Fruit fly (Drosophila melanogaster) whole organism, embryonic: ENCODE data around the gene CG7006.

Experiments used
- Abd-B ChIP-seq: fragments of 200-800 bp; sonication (Bioruptor generic); optimal IDR thresholded peaks from 2 replicates; lab custom pipeline; 2018; ENCODE audit warnings: missing biosample characterization, mild to moderate bottlenecking, missing genetic modification characterization, moderate library complexity
- CG10366 ChIP-seq: fragments of 200-800 bp; sonication (Bioruptor generic); IDR thresholded peaks from 2 replicates; pipeline ENCODE4 v1.3.6; 2022; ENCODE audit warnings: missing biosample characterization, missing genetic modification characterization
- CG11093 ChIP-seq: fragments of 200-800 bp; sonication (Bioruptor generic); IDR thresholded peaks from 3 replicates; pipeline ENCODE4 v1.3.6; 2022; ENCODE audit warnings: missing biosample characterization, missing genetic modification characterization
- CG11247 ChIP-seq: fragments of 200-800 bp; sonication (Bioruptor generic); IDR thresholded peaks from 2 replicates; pipeline ENCODE4 v1.3.6; 2022; ENCODE audit warnings: missing biosample characterization, missing genetic modification characterization
- CG12942 ChIP-seq: fragments of 200-800 bp; sonication (Bioruptor generic); optimal IDR thresholded peaks from 3 replicates; lab custom pipeline; 2016; ENCODE audit warnings: missing biosample characterization, missing genetic modification characterization
- CG13775 ChIP-seq: fragments of 200-800 bp; sonication (Bioruptor generic); optimal IDR thresholded peaks from 3 replicates; lab custom pipeline; 2017; ENCODE audit warnings: missing biosample characterization, mild to moderate bottlenecking, missing genetic modification characterization
- CG15073 ChIP-seq: fragments of 200-800 bp; sonication (Bioruptor generic); optimal IDR thresholded peaks from 2 replicates; lab custom pipeline; 2016; ENCODE audit warnings: missing biosample characterization, missing genetic modification characterization
- CG17328 ChIP-seq: fragments of 200-800 bp; sonication (Bioruptor generic); IDR thresholded peaks from 2 replicates; pipeline ENCODE4 v1.3.6; 2022; ENCODE audit warnings: missing biosample characterization, missing genetic modification characterization
- CG18619 ChIP-seq: fragments of 200-800 bp; sonication (Bioruptor generic); optimal IDR thresholded peaks from 3 replicates; lab custom pipeline; 2017; ENCODE audit warnings: missing biosample characterization, mild to moderate bottlenecking, missing genetic modification characterization
- CG30020 ChIP-seq: fragments of 200-800 bp; optimal IDR thresholded peaks from 2 replicates; lab custom pipeline; 2019; ENCODE audit warnings: missing biosample characterization, mild to moderate bottlenecking, missing genetic modification characterization, moderate library complexity
- CG34376 ChIP-seq: fragments of 200-800 bp; sonication (Bioruptor generic); optimal IDR thresholded peaks from 2 replicates; lab custom pipeline; 2018; ENCODE audit warnings: missing biosample characterization, mild to moderate bottlenecking, missing genetic modification characterization
- CG3838 ChIP-seq: fragments of 200-800 bp; sonication (Bioruptor generic); optimal IDR thresholded peaks from 3 replicates; lab custom pipeline; 2016; ENCODE audit warnings: missing biosample characterization, missing genetic modification characterization
- CG42726 ChIP-seq: fragments of 200-800 bp; sonication (Bioruptor generic); IDR thresholded peaks from 2 replicates; pipeline ENCODE4 v1.3.6; 2022; ENCODE audit warnings: missing biosample characterization, missing genetic modification characterization; ENCODE audit not compliant: partially characterized antibody
- CG4424 ChIP-seq: fragments of 200-800 bp; sonication (Bioruptor generic); optimal IDR thresholded peaks from 3 replicates; lab custom pipeline; 2016; ENCODE audit warnings: missing biosample characterization, missing genetic modification characterization
- CG6689 ChIP-seq: fragments of 200-800 bp; sonication (Bioruptor generic); IDR thresholded peaks from 2 replicates; pipeline ENCODE4 v1.3.6; 2022; ENCODE audit warnings: missing biosample characterization, missing genetic modification characterization
- CG7271 ChIP-seq: fragments of 200-800 bp; sonication (Bioruptor generic); optimal IDR thresholded peaks from 2 replicates; lab custom pipeline; 2018; ENCODE audit warnings: missing biosample characterization, mild to moderate bottlenecking, missing genetic modification characterization, moderate library complexity
- CG7357 ChIP-seq: fragments of 200-800 bp; sonication (Bioruptor generic); IDR thresholded peaks from 3 replicates; pipeline ENCODE4 v1.3.6; 2022; ENCODE audit warnings: missing biosample characterization, missing genetic modification characterization
- CG8089 ChIP-seq: fragments of 200-800 bp; sonication (Bioruptor generic); optimal IDR thresholded peaks from 3 replicates; lab custom pipeline; 2016; ENCODE audit warnings: missing biosample characterization, missing genetic modification characterization
- CTCF ChIP-seq: fragments of 200-800 bp; sonication (Bioruptor generic); optimal IDR thresholded peaks from 2 replicates; lab custom pipeline; 2017; ENCODE audit warnings: missing biosample characterization, mild to moderate bottlenecking, missing genetic modification characterization, moderate library complexity
- Chrac-16 ChIP-seq: fragments of 200-800 bp; sonication (Bioruptor generic); optimal IDR thresholded peaks from 3 replicates; lab custom pipeline; 2016; ENCODE audit warnings: missing biosample characterization, missing genetic modification characterization
- Dbx ChIP-seq: fragments of 200-800 bp; sonication (Bioruptor generic); IDR thresholded peaks from 3 replicates; pipeline ENCODE4 v1.3.6; 2022; ENCODE audit warnings: missing biosample characterization, missing genetic modification characterization
- Dek ChIP-seq: fragments of 200-800 bp; sonication (Bioruptor generic); optimal IDR thresholded peaks from 3 replicates; lab custom pipeline; 2019; ENCODE audit warnings: missing biosample characterization, mild to moderate bottlenecking, missing genetic modification characterization, moderate library complexity
- Dll ChIP-seq: fragments of 200-800 bp; sonication (Bioruptor generic); IDR thresholded peaks from 4 replicates; pipeline ENCODE4 v1.3.6; 2022; ENCODE audit warnings: missing biosample characterization, missing genetic modification characterization; ENCODE audit not compliant: partially characterized antibody
- Fer3 ChIP-seq: fragments of 200-800 bp; sonication (Bioruptor generic); optimal IDR thresholded peaks from 2 replicates; lab custom pipeline; 2018; ENCODE audit warnings: missing biosample characterization, mild to moderate bottlenecking, missing genetic modification characterization, moderate library complexity
- H15 ChIP-seq: fragments of 200-800 bp; sonication (Bioruptor generic); IDR thresholded peaks from 3 replicates; pipeline ENCODE4 v1.3.6; 2022; ENCODE audit warnings: missing biosample characterization, missing genetic modification characterization
- Hr3 ChIP-seq: fragments of 200-800 bp; sonication (Bioruptor generic); optimal IDR thresholded peaks from 3 replicates; lab custom pipeline; 2016; ENCODE audit warnings: missing biosample characterization, missing genetic modification characterization
- Hsf ChIP-seq: fragments of 200-800 bp; sonication (Bioruptor generic); optimal IDR thresholded peaks from 3 replicates; lab custom pipeline; 2016; ENCODE audit warnings: missing biosample characterization, missing genetic modification characterization
- NFAT ChIP-seq: fragments of 200-800 bp; sonication (Bioruptor generic); IDR thresholded peaks from 2 replicates; pipeline ENCODE4 v1.3.6; 2022; ENCODE audit warnings: missing biosample characterization, missing genetic modification characterization
- Nf-YC ChIP-seq: fragments of 200-800 bp; optimal IDR thresholded peaks from 3 replicates; lab custom pipeline; 2019; ENCODE audit warnings: missing biosample characterization, mild to moderate bottlenecking, missing genetic modification characterization, moderate library complexity
- ac ChIP-seq: fragments of 200-800 bp; sonication (Bioruptor generic); optimal IDR thresholded peaks from 3 replicates; lab custom pipeline; 2017; ENCODE audit warnings: missing biosample characterization, mild to moderate bottlenecking, missing genetic modification characterization
- al ChIP-seq: fragments of 200-800 bp; sonication (Bioruptor generic); IDR thresholded peaks from 2 replicates; pipeline ENCODE4 v1.3.6; 2022; ENCODE audit warnings: missing biosample characterization, missing genetic modification characterization
- amos ChIP-seq: fragments of 200-800 bp; sonication (Bioruptor generic); IDR thresholded peaks from 2 replicates; pipeline ENCODE4 v1.3.6; 2022; ENCODE audit warnings: missing biosample characterization, missing genetic modification characterization; ENCODE audit not compliant: partially characterized antibody
- cato ChIP-seq: fragments of 200-800 bp; sonication (Bioruptor generic); optimal IDR thresholded peaks from 2 replicates; lab custom pipeline; 2016; ENCODE audit warnings: missing biosample characterization, missing genetic modification characterization, borderline replicate concordance
- gcm ChIP-seq: fragments of 200-800 bp; sonication (Bioruptor generic); optimal IDR thresholded peaks from 2 replicates; lab custom pipeline; 2019; ENCODE audit warnings: missing biosample characterization, mild to moderate bottlenecking, missing genetic modification characterization, moderate library complexity
- gcm2 ChIP-seq: fragments of 200-800 bp; sonication (Bioruptor generic); optimal IDR thresholded peaks from 2 replicates; lab custom pipeline; 2016; ENCODE audit warnings: missing biosample characterization, missing genetic modification characterization
- gsb ChIP-seq: fragments of 200-800 bp; sonication (Bioruptor generic); IDR thresholded peaks from 2 replicates; pipeline ENCODE4 v1.3.6; 2022; ENCODE audit warnings: missing biosample characterization, missing genetic modification characterization
- hkb ChIP-seq, 2 experiments: fragments of 200-800 bp in 1 of 2; fragments of >200 bp in 1 of 2; sonication (Bioruptor generic) in 1 of 2; IDR thresholded peaks in 1 of 2; optimal IDR thresholded peaks in 1 of 2; 2 replicates each; pipeline versions ENCODE4 v1.3.6 to Lab custom; 2017 to 2022; ENCODE audit warnings: missing biosample characterization in 1 of 2, missing genetic modification characterization in 1 of 2
- kni ChIP-seq: fragments of 200-800 bp; sonication (Bioruptor generic); optimal IDR thresholded peaks from 3 replicates; lab custom pipeline; 2017; ENCODE audit warnings: mild to moderate bottlenecking, missing biosample characterization, missing genetic modification reagents, missing genetic modification characterization
- lmd ChIP-seq: fragments of 200-800 bp; sonication (Bioruptor generic); IDR thresholded peaks from 2 replicates; pipeline ENCODE4 v1.3.6; 2022; ENCODE audit warnings: missing biosample characterization, missing genetic modification characterization
- nmo ChIP-seq: fragments of 200-800 bp; sonication (Bioruptor generic); optimal IDR thresholded peaks from 2 replicates; lab custom pipeline; 2018; ENCODE audit warnings: missing biosample characterization, mild to moderate bottlenecking, missing genetic modification characterization, moderate library complexity
- onecut ChIP-seq: fragments of 200-800 bp; sonication (Bioruptor generic); IDR thresholded peaks from 2 replicates; pipeline ENCODE4 v1.3.6; 2022; ENCODE audit warnings: missing biosample characterization, missing genetic modification characterization
- org-1 ChIP-seq: fragments of 200-800 bp; sonication (Bioruptor generic); optimal IDR thresholded peaks from 2 replicates; lab custom pipeline; 2017; ENCODE audit warnings: missing biosample characterization, missing genetic modification characterization
- pros ChIP-seq: fragments of 200-800 bp; sonication (Bioruptor generic); optimal IDR thresholded peaks from 3 replicates; lab custom pipeline; 2019; ENCODE audit warnings: missing biosample characterization, mild to moderate bottlenecking, missing genetic modification characterization, moderate library complexity
- seq ChIP-seq: fragments of 200-800 bp; sonication (Bioruptor generic); IDR thresholded peaks from 2 replicates; pipeline ENCODE4 v1.3.6; 2022; ENCODE audit warnings: missing biosample characterization, missing genetic modification characterization
- sisA ChIP-seq: fragments of 200-800 bp; sonication (Bioruptor generic); IDR thresholded peaks from 2 replicates; pipeline ENCODE4 v1.3.6; 2022; ENCODE audit warnings: missing biosample characterization, missing genetic modification characterization
- slbo ChIP-seq: fragments of 200-800 bp; sonication (Bioruptor generic); IDR thresholded peaks from 2 replicates; pipeline ENCODE4 v1.3.6; 2022; ENCODE audit warnings: missing biosample characterization, missing genetic modification characterization
- trem ChIP-seq: fragments of 200-800 bp; optimal IDR thresholded peaks from 3 replicates; lab custom pipeline; 2019; ENCODE audit warnings: missing biosample characterization, mild to moderate bottlenecking, missing genetic modification characterization, moderate library complexity
- tup ChIP-seq: fragments of 200-800 bp; sonication (Bioruptor generic); optimal IDR thresholded peaks from 2 replicates; lab custom pipeline; 2016; ENCODE audit warnings: missing biosample characterization, mild to moderate bottlenecking, missing genetic modification characterization, moderate library complexity
- twi ChIP-seq: fragments of 200-800 bp; optimal IDR thresholded peaks from 2 replicates; lab custom pipeline; 2019; ENCODE audit warnings: missing biosample characterization, mild to moderate bottlenecking, missing genetic modification characterization, moderate library complexity
- zfh2 ChIP-seq: fragments of 200-800 bp; sonication (Bioruptor generic); optimal IDR thresholded peaks from 2 replicates; lab custom pipeline; 2016; ENCODE audit warnings: missing biosample characterization, missing genetic modification characterization

CG7006 gene

DNA sequence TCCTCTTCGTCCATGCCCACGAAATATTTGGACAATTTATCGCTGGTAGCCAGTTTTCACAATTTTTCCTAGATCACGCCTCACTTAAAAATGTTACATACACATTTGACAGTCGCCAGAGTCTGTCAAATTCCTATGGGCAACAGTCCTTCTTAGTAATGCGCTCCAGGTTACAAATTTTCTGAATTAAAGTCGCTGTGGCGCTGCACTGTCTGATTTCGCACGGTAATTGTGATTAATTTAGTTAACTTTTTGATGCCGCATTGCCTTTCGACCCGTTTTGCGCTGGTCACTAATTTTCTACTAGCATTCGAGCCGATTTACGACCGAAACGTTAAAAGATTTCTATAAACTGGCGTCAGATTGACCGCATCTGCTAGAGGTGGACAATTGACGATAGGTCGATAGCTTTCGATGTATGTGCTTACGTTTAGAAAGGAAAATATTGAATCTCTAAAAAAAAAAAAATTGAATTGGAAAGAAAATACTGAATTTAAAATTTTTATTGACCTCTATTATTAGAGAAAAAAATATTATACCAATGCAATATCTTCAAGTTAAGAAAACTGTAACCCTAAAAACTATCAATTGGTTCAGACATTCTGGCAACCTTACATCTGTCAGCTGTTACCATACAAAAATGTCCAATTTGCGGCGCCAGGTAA, 36.7 kb upstream of the CG7006 start, which contains the start of the genes lili and CG34150 (continued):
- TF ChIP-seq Dbx (peak; percentile 82), CG6689 (GFP tag; lab: Robert Waterston, UW) (peak; percentile 80), Abd-B (GFP tag; lab: Kevin White, UChicago) (peak; percentile 78), al (GFP tag; lab: Robert Waterston, UW) (peak; percentile 69), org-1 (no peak), ac (GFP tag; lab: Kevin White, UChicago) (no peak), sisA (GFP tag; lab: Robert Waterston, UW) (peak; percentile 62), CG8089 (GFP tag; lab: Kevin White, UChicago) (peak; percentile 57), cato (peak; percentile 34), CG15073 (GFP tag; lab: Kevin White, UChicago) (no peak), Hr3 (peak; percentile 74), slbo (GFP tag; lab: Robert Waterston, UW) (peak; percentile 86), nmo (GFP tag; lab: Kevin White, UChicago) (peak; percentile 82), gsb (GFP tag; lab: Robert Waterston, UW) (no peak), Hsf (GFP tag; lab: Kevin White, UChicago) (peak; percentile 84), Dek (tag; lab: Kevin White, UChicago) (peak; percentile 62), CG30020 (tag; lab: Kevin White, UChicago) (peak; percentile 70), gcm (peak; percentile 57), zfh2 (GFP tag; lab: Kevin White, UChicago) (peak; percentile 64), gcm2 (GFP tag; lab: Kevin White, UChicago) (peak; percentile 48), CG17328 (GFP tag; lab: Robert Waterston, UW) (peak; percentile 62), CTCF (GFP tag; lab: Kevin White, UChicago) (peak; percentile 38), Nf-YC (peak; percentile 75), amos (GFP tag; lab: Robert Waterston, UW) (peak; percentile 79), CG7271 (tag; lab: Kevin White, UChicago) (peak; percentile 66), H15 (GFP tag; lab: Robert Waterston, UW) (peak; percentile 66; the same call in 2 of the 3 replicates), CG18619 (GFP tag; lab: Kevin White, UChicago) (peak; percentile 42), CG3838 (GFP tag; lab: Kevin White, UChicago) (peak; percentile 67), hkb (optimal IDR thresholded peaks at IDR 0.05; lab: Kevin White, UChicago) (peak; percentile 19), hkb (GFP tag; IDR thresholded peaks at IDR 0.05; lab: Robert Waterston, UW) (peak; percentile 69), CG11093 (GFP tag; lab: Robert Waterston, UW) (peak; percentile 44; the same call in 1 of the 3 replicates), CG4424 (peak; percentile 78), CG11247 (GFP tag; lab: Robert Waterston, UW) (no peak; the same call in none of the 2 replicates), tup (GFP tag; lab: Kevin White, UChicago) (no peak), CG13775 (peak; percentile 72), CG12942 (peak; percentile 74), seq (peak; percentile 37; the same call in 1 of the 2 replicates), CG10366 (peak; percentile 63), pros (GFP tag; lab: Kevin White, UChicago) (no peak), Fer3 (tag; lab: Kevin White, UChicago) (peak; percentile 75), Dll (GFP tag; lab: Robert Waterston, UW) (peak; percentile 88), twi (tag; lab: Kevin White, UChicago) (peak; percentile 56), CG7357 (GFP tag; lab: Robert Waterston, UW) (peak; percentile 44; the same call in 1 of the 3 replicates), Chrac-16 (peak; percentile 85), CG42726 (GFP tag; lab: Robert Waterston, UW) (peak; percentile 56; the same call in 1 of the 2 replicates), onecut (GFP tag; lab: Robert Waterston, UW) (peak; percentile 47), trem (tag; lab: Kevin White, UChicago) (peak; percentile 92), lmd (GFP tag; lab: Robert Waterston, UW) (peak; percentile 61; the same call in 1 of the 2 replicates), CG34376 (peak; percentile 66), NFAT (peak; percentile 54; the same call in 1 of the 2 replicates), kni (GFP tag; lab: Kevin White, UChicago) (peak; percentile 2)
